Fruit fly (Drosophila melanogaster): ENCODE measurements around the gene Cbs.

The Cbs gene

dm6 chrX:21058991-21059390 is 14.1 kb downstream of the Cbs start (continued):
- TF ChIP-seq CG10565 (GFP tag; optimal IDR thresholded peaks at IDR 0.05), result peak; percentile 43
- peak; percentile 95 for TF ChIP-seq CG1603 (tag; optimal IDR thresholded peaks at IDR 0.05)
- peak; percentile 79 for TF ChIP-seq CG11093 (GFP tag; IDR thresholded peaks at IDR 0.05)
- TF ChIP-seq Trl (optimal IDR thresholded peaks at IDR 0.05), result no peak
- TF ChIP-seq Trl (GFP tag; optimal IDR thresholded peaks at IDR 0.05), result peak; percentile 84
- peak; percentile 72 for TF ChIP-seq CG31388 (GFP tag; optimal IDR thresholded peaks at IDR 0.05)
- TF ChIP-seq Xbp1 (GFP tag; optimal IDR thresholded peaks at IDR 0.05), result peak; percentile 92
- TF ChIP-seq sima (GFP tag; optimal IDR thresholded peaks at IDR 0.05), result peak; percentile 78
- TF ChIP-seq eyg (GFP tag; optimal IDR thresholded peaks at IDR 0.05), result peak; percentile 91
- peak; percentile 95 for TF ChIP-seq gem (tag; optimal IDR thresholded peaks at IDR 0.05)
- TF ChIP-seq CG14050 (GFP tag; IDR thresholded peaks at IDR 0.05), result peak; percentile 85
- TF ChIP-seq her (GFP tag; optimal IDR thresholded peaks at IDR 0.05), result peak; percentile 91
- TF ChIP-seq HLH3B (GFP tag; IDR thresholded peaks at IDR 0.05), result peak; percentile 88
- TF ChIP-seq wor (GFP tag; IDR thresholded peaks at IDR 0.05), result peak; percentile 80; the same call in 1 of the 2 replicates
- TF ChIP-seq wek (GFP tag; optimal IDR thresholded peaks at IDR 0.05), result peak; percentile 86
- no peak for TF ChIP-seq CG8478 (optimal IDR thresholded peaks at IDR 0.05)
- peak; percentile 90 for TF ChIP-seq HmgZ (tag; optimal IDR thresholded peaks at IDR 0.05)
- TF ChIP-seq HLHmδ (GFP tag; optimal IDR thresholded peaks at IDR 0.05), result no peak
- TF ChIP-seq Meics (GFP tag; optimal IDR thresholded peaks at IDR 0.05), result peak; percentile 80
- TF ChIP-seq Mad (GFP tag; optimal IDR thresholded peaks at IDR 0.05), result peak; percentile 86
- peak; percentile 88 for TF ChIP-seq CG17568 (GFP tag; optimal IDR thresholded peaks at IDR 0.05)
- peak; percentile 32 for TF ChIP-seq CG7987 (GFP tag; optimal IDR thresholded peaks at IDR 0.05)
- TF ChIP-seq Spps (tag; optimal IDR thresholded peaks at IDR 0.05), result peak; percentile 78
- TF ChIP-seq CG6854 (GFP tag; optimal IDR thresholded peaks at IDR 0.05), result peak; percentile 24
- TF ChIP-seq Ssrp (tag; optimal IDR thresholded peaks at IDR 0.05), result peak; percentile 89
- TF ChIP-seq BEAF-32 (GFP tag; optimal IDR thresholded peaks at IDR 0.05), result no peak
- TF ChIP-seq corto (GFP tag; optimal IDR thresholded peaks at IDR 0.05), result no peak
- TF ChIP-seq CG1602 (GFP tag; optimal IDR thresholded peaks at IDR 0.05), result peak; percentile 85
- no peak for TF ChIP-seq Lpt (GFP tag; optimal IDR thresholded peaks at IDR 0.05)
- TF ChIP-seq HHEX (GFP tag; optimal IDR thresholded peaks at IDR 0.05), result peak; percentile 83
- TF ChIP-seq al (GFP tag; IDR thresholded peaks at IDR 0.05), result peak; percentile 42; the same call in 1 of the 2 replicates
- TF ChIP-seq fd102C (GFP tag; optimal IDR thresholded peaks at IDR 0.05), result no peak
- no peak for TF ChIP-seq cg (GFP tag; optimal IDR thresholded peaks at IDR 0.05)
- peak; percentile 88 for TF ChIP-seq btn (GFP tag; optimal IDR thresholded peaks at IDR 0.05)
- TF ChIP-seq pnt (GFP tag; optimal IDR thresholded peaks at IDR 0.05), result peak; percentile 90
- TF ChIP-seq grn (GFP tag; optimal IDR thresholded peaks at IDR 0.05), result peak; percentile 58
- TF ChIP-seq dysf (GFP tag; IDR thresholded peaks at IDR 0.05), result peak; percentile 83
- TF ChIP-seq CG10274 (GFP tag; optimal IDR thresholded peaks at IDR 0.05), result peak; percentile 65
- peak; percentile 78 for TF ChIP-seq CG6654 (GFP tag; optimal IDR thresholded peaks at IDR 0.05)
- TF ChIP-seq crp (GFP tag; optimal IDR thresholded peaks at IDR 0.05), result peak in 1 of 2 experiments; percentile 45
- TF ChIP-seq CG7556 (GFP tag; optimal IDR thresholded peaks at IDR 0.05), result peak; percentile 91
- TF ChIP-seq Poxn (GFP tag; IDR thresholded peaks at IDR 0.05), result 0 out of 2 replicates have a peak, but pooled peaks have one; percentile 9
- TF ChIP-seq CG32767 (GFP tag; IDR thresholded peaks at IDR 0.05), result peak; percentile 87
- TF ChIP-seq CG17612 (GFP tag; IDR thresholded peaks at IDR 0.05), result peak; percentile 59
- TF ChIP-seq CG16815 (GFP tag; optimal IDR thresholded peaks at IDR 0.05), result peak; percentile 75
- TF ChIP-seq slbo (GFP tag; IDR thresholded peaks at IDR 0.05), result peak; percentile 89
- TF ChIP-seq CG10147 (GFP tag; optimal IDR thresholded peaks at IDR 0.05), result peak; percentile 74
- TF ChIP-seq inv (GFP tag; IDR thresholded peaks at IDR 0.05; ENCODE audit: partially characterized antibody), result no peak
- peak; percentile 90 for TF ChIP-seq dmrt11E (tag; optimal IDR thresholded peaks at IDR 0.05)
- TF ChIP-seq chinmo (GFP tag; IDR thresholded peaks at IDR 0.05; ENCODE audit: partially characterized antibody), result no peak
- TF ChIP-seq CG34422 (GFP tag; IDR thresholded peaks at IDR 0.05), result peak; percentile 88

Data from whole organism, embryonic.